Worm (Caenorhabditis elegans) whole organism, mixed stage, embryonic: ENCODE measurements around the gene ppm-1.G.

ENCODE experiments used
- nhr-12 ChIP-seq: fragments of 150-350 bp; optimal IDR thresholded peaks from 2 replicates; lab custom pipeline; 2014; ENCODE audit warnings: missing biosample characterization, missing genetic modification characterization
- snpc-4 ChIP-seq: fragments of 150-350 bp; optimal IDR thresholded peaks from 2 replicates; lab custom pipeline; 2014; ENCODE audit warnings: missing biosample characterization, missing genetic modification characterization
- unc-62 ChIP-seq: fragments of 150-350 bp; optimal IDR thresholded peaks from 2 replicates; lab custom pipeline; 2014; ENCODE audit warnings: missing biosample characterization, missing genetic modification reagents, missing genetic modification characterization

DNA sequence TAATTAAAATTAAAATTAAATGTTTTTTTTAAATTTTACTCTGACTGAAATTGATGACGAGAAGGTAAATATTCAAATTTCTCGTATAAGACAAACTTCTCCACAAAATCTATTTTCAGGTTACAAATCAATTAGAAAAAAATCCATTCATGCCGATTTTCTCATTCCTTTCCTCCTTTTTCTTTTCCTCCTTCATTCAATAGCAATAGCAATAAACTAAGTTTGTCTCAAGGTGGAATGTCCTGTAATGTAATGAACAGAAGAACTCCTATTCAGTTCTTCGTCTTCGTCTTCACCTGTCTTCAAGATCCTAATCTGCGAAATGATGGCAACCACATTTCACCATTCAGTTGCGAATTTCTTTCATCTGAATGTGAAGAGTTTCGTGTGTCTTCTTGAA is 32.3 kb downstream of the ppm-1.G start, which contains the start of gene dac-1:
- TF ChIP-seq unc-62 (GFP tag; lab: Kevin White, UChicago), result no peak
- no peak for TF ChIP-seq nhr-12
- TF ChIP-seq snpc-4, result no peak
